Fruit fly (Drosophila melanogaster): Measurements from ENCODE around the gene CG18094.
A peak's percentile ranks its signal among the peaks of the same experiment; 100 is the strongest.

Gene CG18094

DNA sequence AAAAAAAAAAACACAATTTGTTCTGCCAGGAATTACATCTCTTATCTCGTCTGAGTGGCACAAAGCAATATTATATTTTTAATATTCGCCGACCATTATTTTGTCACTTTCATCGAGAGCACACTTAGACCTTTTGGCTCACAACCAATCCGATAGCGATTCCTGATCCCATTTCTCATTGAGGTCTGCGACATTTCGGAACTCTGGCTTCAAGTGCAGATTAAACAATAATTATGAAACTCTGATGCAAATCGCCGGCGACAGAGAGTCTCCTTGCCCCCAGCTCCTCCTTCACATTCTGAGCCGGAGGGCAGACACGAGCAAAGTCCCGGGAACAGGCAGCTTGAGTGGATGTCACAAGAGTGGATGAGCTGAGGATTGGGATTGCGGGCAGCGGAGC, 21.0 kb upstream of the CG18094 start:
- no peak for TF ChIP-seq CG11723 (GFP tag; optimal IDR thresholded peaks at IDR 0.05)
- TF ChIP-seq CG11695 (GFP tag; IDR thresholded peaks at IDR 0.05): no peak
- TF ChIP-seq Adf1 (GFP tag; IDR thresholded peaks at IDR 0.05): no peak
- TF ChIP-seq CG15696 (tag; optimal IDR thresholded peaks at IDR 0.05): no peak
- no peak for TF ChIP-seq so (GFP tag; IDR thresholded peaks at IDR 0.05)
- no peak for TF ChIP-seq inv (GFP tag; IDR thresholded peaks at IDR 0.05; ENCODE audit: partially characterized antibody)
- TF ChIP-seq Mad (GFP tag; optimal IDR thresholded peaks at IDR 0.05): no peak
- TF ChIP-seq ac (GFP tag; optimal IDR thresholded peaks at IDR 0.05): no peak
- no peak for TF ChIP-seq ap (GFP tag; IDR thresholded peaks at IDR 0.05)
- TF ChIP-seq Stat92E (GFP tag; optimal IDR thresholded peaks at IDR 0.05): no peak
- TF ChIP-seq CG8089 (GFP tag; optimal IDR thresholded peaks at IDR 0.05): no peak
- no peak for TF ChIP-seq CG9876 (GFP tag; optimal IDR thresholded peaks at IDR 0.05)
- no peak for TF ChIP-seq Hr78 (GFP tag; optimal IDR thresholded peaks at IDR 0.05)
- no peak for TF ChIP-seq HLH4C (GFP tag; IDR thresholded peaks at IDR 0.05; ENCODE audit: partially characterized antibody)
- TF ChIP-seq CG8478 (optimal IDR thresholded peaks at IDR 0.05): no peak
- no peak for TF ChIP-seq bigmax (GFP tag; optimal IDR thresholded peaks at IDR 0.05)
- no peak for TF ChIP-seq CG33557 (GFP tag; optimal IDR thresholded peaks at IDR 0.05)
- no peak for TF ChIP-seq Jarid2 (GFP tag; optimal IDR thresholded peaks at IDR 0.05)
- no peak for TF ChIP-seq Vsx1 (GFP tag; optimal IDR thresholded peaks at IDR 0.05)
- no peak for TF ChIP-seq CG10147 (GFP tag; optimal IDR thresholded peaks at IDR 0.05)

DNA sequence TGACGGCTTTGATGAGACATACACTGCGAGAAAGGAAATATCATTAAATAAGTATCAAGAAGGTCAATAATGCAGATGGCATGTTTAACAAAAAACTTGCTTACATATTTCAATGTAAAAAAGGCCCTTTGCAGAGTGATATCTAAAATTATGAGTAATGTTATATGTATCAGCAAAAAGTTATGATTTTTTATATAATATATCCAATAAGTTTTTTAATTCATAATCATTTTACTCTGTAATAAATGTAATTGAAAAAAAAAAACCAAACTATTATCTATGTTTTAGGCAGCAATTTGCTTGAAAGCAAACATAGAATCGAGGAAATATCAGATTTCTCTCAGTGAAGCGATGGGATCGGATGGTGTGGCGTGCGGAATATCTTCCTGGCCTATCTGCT, 20.3 kb upstream of the CG18094 start:
- no peak for TF ChIP-seq CG9817 (tag; optimal IDR thresholded peaks at IDR 0.05)
- no peak for TF ChIP-seq Dad (GFP tag; optimal IDR thresholded peaks at IDR 0.05)
- no peak for TF ChIP-seq toy (GFP tag; IDR thresholded peaks at IDR 0.05)
- no peak for TF ChIP-seq CG8388 (GFP tag; optimal IDR thresholded peaks at IDR 0.05)
- TF ChIP-seq CG31224 (GFP tag; IDR thresholded peaks at IDR 0.05): no peak
- TF ChIP-seq ranshi (GFP tag; IDR thresholded peaks at IDR 0.05): no peak
- no peak for TF ChIP-seq ato (GFP tag; IDR thresholded peaks at IDR 0.05; ENCODE audit: partially characterized antibody)
- TF ChIP-seq bsh (GFP tag; optimal IDR thresholded peaks at IDR 0.05): peak in 1 of 2 experiments; percentile 22
- no peak for TF ChIP-seq CG2889 (GFP tag; IDR thresholded peaks at IDR 0.05)
- TF ChIP-seq D (optimal IDR thresholded peaks at IDR 0.05): no peak
- peak; percentile 24 for TF ChIP-seq D (GFP tag; optimal IDR thresholded peaks at IDR 0.05)
- peak; percentile 43 for TF ChIP-seq CG2712 (tag; optimal IDR thresholded peaks at IDR 0.05)
- TF ChIP-seq Doc2 (GFP tag; IDR thresholded peaks at IDR 0.05): no peak
- TF ChIP-seq gcm (GFP tag; optimal IDR thresholded peaks at IDR 0.05): no peak
- no peak for TF ChIP-seq CG3838 (GFP tag; optimal IDR thresholded peaks at IDR 0.05)
- no peak for TF ChIP-seq CG12942 (GFP tag; optimal IDR thresholded peaks at IDR 0.05)
- TF ChIP-seq Aef1 (GFP tag; IDR thresholded peaks at IDR 0.05): no peak
- no peak for TF ChIP-seq cad (GFP tag; optimal IDR thresholded peaks at IDR 0.05)
- no peak for TF ChIP-seq sens (GFP tag)
- no peak for TF ChIP-seq CG18011 (GFP tag; optimal IDR thresholded peaks at IDR 0.05)
- peak in 1 of 3 experiments; percentile 48 for TF ChIP-seq lola (GFP tag; optimal IDR thresholded peaks at IDR 0.05)
- TF ChIP-seq prd (optimal IDR thresholded peaks at IDR 0.05): no peak
- no peak for TF ChIP-seq prd (GFP tag; IDR thresholded peaks at IDR 0.05)
- TF ChIP-seq CG10431 (GFP tag; optimal IDR thresholded peaks at IDR 0.05): no peak
- no peak for TF ChIP-seq nerfin-1 (tag; optimal IDR thresholded peaks at IDR 0.05)
- peak; percentile 54 for TF ChIP-seq CG10979 (tag; optimal IDR thresholded peaks at IDR 0.05)
- TF ChIP-seq MBD-R2 (GFP tag; IDR thresholded peaks at IDR 0.05): no peak
- no peak for TF ChIP-seq Oaz (GFP tag; IDR thresholded peaks at IDR 0.05)
- no peak for TF ChIP-seq CG6791 (GFP tag; IDR thresholded peaks at IDR 0.05; ENCODE audit: partially characterized antibody)
- no peak for TF ChIP-seq CG11456 (GFP tag; IDR thresholded peaks at IDR 0.05)
- no peak for TF ChIP-seq CG10209 (GFP tag; optimal IDR thresholded peaks at IDR 0.05)
- no peak for TF ChIP-seq CG3281 (GFP tag; optimal IDR thresholded peaks at IDR 0.05)
